Worm (Caenorhabditis elegans) whole organism, young adult: ENCODE measurements around the gene ubc-21.
A peak's percentile ranks its signal among the peaks of the same experiment; 100 is the strongest.

Source experiments
- B0019.2 ChIP-seq: fragments of 200-800 bp; sonication (Bioruptor generic); conservative IDR thresholded peaks from 2 replicates; pipeline ENCODE4 v1.3.6; 2022; ENCODE audit warnings: missing genetic modification reagents, missing genetic modification characterization, missing compliant biosample characterization
- C17E4.6 ChIP-seq: fragments of 200-800 bp; sonication (Bioruptor generic); IDR thresholded peaks from 2 replicates; pipeline ENCODE4 v1.3.6; 2022; ENCODE audit warnings: missing genetic modification reagents, missing genetic modification characterization, missing compliant biosample characterization
- F22D6.2 ChIP-seq: sonication (generic microtip); optimal IDR thresholded peaks from 2 replicates; lab custom pipeline; 2016; ENCODE audit warnings: mild to moderate bottlenecking, missing genetic modification characterization, missing compliant biosample characterization
- F33H1.4 ChIP-seq: fragments of 200-800 bp; sonication (Bioruptor generic); IDR thresholded peaks from 2 replicates; pipeline ENCODE4 v1.3.6; 2022; ENCODE audit warnings: missing genetic modification reagents, missing genetic modification characterization, missing compliant biosample characterization
- F49E8.2 ChIP-seq: sonication (generic microtip); optimal IDR thresholded peaks from 3 replicates; lab custom pipeline; 2017; ENCODE audit warnings: missing genetic modification characterization, mild to moderate bottlenecking, missing compliant biosample characterization, antibody characterized with exemption, moderate library complexity; ENCODE audit not compliant: insufficient read depth
- K12H6.12 ChIP-seq: fragments of 200-800 bp; sonication (Bioruptor generic); optimal IDR thresholded peaks from 2 replicates; lab custom pipeline; 2018; ENCODE audit warnings: mild to moderate bottlenecking, missing genetic modification characterization, missing compliant biosample characterization
- T07F8.4 ChIP-seq: sonication (generic microtip); optimal IDR thresholded peaks from 2 replicates; lab custom pipeline; 2016; ENCODE audit warnings: mild to moderate bottlenecking, missing genetic modification characterization, moderate library complexity, missing compliant biosample characterization
- T26A5.8 ChIP-seq: sonication (generic microtip); optimal IDR thresholded peaks from 2 replicates; lab custom pipeline; 2016; ENCODE audit warnings: missing genetic modification characterization, missing compliant biosample characterization
- Y53F4B.3 ChIP-seq: fragments of 200-800 bp; sonication (Bioruptor generic); IDR thresholded peaks from 2 replicates; pipeline ENCODE4 v1.3.6; 2022; ENCODE audit warnings: missing genetic modification reagents, missing genetic modification characterization, missing compliant biosample characterization
- Y67H2A.10 ChIP-seq: fragments of 200-800 bp; sonication (Bioruptor generic); conservative IDR thresholded peaks from 2 replicates; pipeline ENCODE4 v1.3.6; 2022; ENCODE audit warnings: missing genetic modification reagents, missing genetic modification characterization, missing compliant biosample characterization
- ZK185.1 ChIP-seq: sonication (generic microtip); optimal IDR thresholded peaks from 2 replicates; lab custom pipeline; 2016; ENCODE audit warnings: mild to moderate bottlenecking, missing genetic modification characterization, missing compliant biosample characterization; ENCODE audit not compliant: poor library complexity, severe bottlenecking
- ama-1 ChIP-seq, 3 experiments: fragments of 150-350 bp in 1 of 3; sonication (generic microtip) in 2 of 3; optimal IDR thresholded peaks; 2 replicates each; lab custom pipeline; 2014 to 2018; ENCODE audit warnings: missing biosample characterization in 2 of 3, missing genetic modification characterization in 2 of 3, missing genetic modification reagents in 2 of 3
- aptf-2 ChIP-seq: fragments of 200-800 bp; sonication (Bioruptor generic); conservative IDR thresholded peaks from 2 replicates; pipeline ENCODE4 v1.3.6; 2022; ENCODE audit warnings: missing genetic modification reagents, missing genetic modification characterization, missing compliant biosample characterization
- aptf-3 ChIP-seq: fragments of 200-800 bp; sonication (Bioruptor generic); IDR thresholded peaks from 2 replicates; pipeline ENCODE4 v1.3.6; 2022; ENCODE audit warnings: missing genetic modification characterization, missing compliant biosample characterization
- atf-7 ChIP-seq: sonication (generic microtip); optimal IDR thresholded peaks from 2 replicates; lab custom pipeline; 2017; ENCODE audit warnings: mild to moderate bottlenecking, missing genetic modification characterization, missing compliant biosample characterization
- attf-6 ChIP-seq: fragments of 200-800 bp; sonication (Bioruptor generic); IDR thresholded peaks from 2 replicates; pipeline ENCODE4 v1.3.6; 2022; ENCODE audit warnings: missing genetic modification reagents, missing genetic modification characterization, missing compliant biosample characterization
- bed-1 ChIP-seq: fragments of 200-800 bp; sonication (Bioruptor generic); IDR thresholded peaks from 2 replicates; pipeline ENCODE4 v1.3.6; 2022; ENCODE audit warnings: missing genetic modification reagents, missing genetic modification characterization, missing compliant biosample characterization
- ccch-3 ChIP-seq: fragments of 200-800 bp; sonication (Bioruptor generic); optimal IDR thresholded peaks from 2 replicates; lab custom pipeline; 2018; ENCODE audit warnings: mild to moderate bottlenecking, missing genetic modification characterization, missing compliant biosample characterization
- cebp-2 ChIP-seq: fragments of 200-800 bp; sonication (Bioruptor generic); IDR thresholded peaks from 2 replicates; pipeline ENCODE4 v1.3.6; 2022; ENCODE audit warnings: missing genetic modification characterization, missing compliant biosample characterization
- dox-1 ChIP-seq: fragments of 200-800 bp; sonication (Bioruptor generic); IDR thresholded peaks from 2 replicates; pipeline ENCODE4 v1.3.6; 2022; ENCODE audit warnings: missing genetic modification reagents, missing genetic modification characterization, missing compliant biosample characterization
- dpl-1 ChIP-seq: fragments of 150-350 bp; optimal IDR thresholded peaks from 2 replicates; lab custom pipeline; 2014; ENCODE audit warnings: missing biosample characterization, missing genetic modification reagents, missing genetic modification characterization
- egl-44 ChIP-seq: fragments of 200-800 bp; sonication (Bioruptor generic); IDR thresholded peaks from 2 replicates; pipeline ENCODE4 v1.3.6; 2022; ENCODE audit warnings: missing genetic modification reagents, missing genetic modification characterization, missing compliant biosample characterization
- ets-4 ChIP-seq: fragments of 200-800 bp; sonication (Bioruptor generic); optimal IDR thresholded peaks from 2 replicates; lab custom pipeline; 2018; ENCODE audit warnings: mild to moderate bottlenecking, missing genetic modification characterization, missing compliant biosample characterization
- gei-17 ChIP-seq: fragments of 200-800 bp; sonication (Bioruptor generic); optimal IDR thresholded peaks from 2 replicates; lab custom pipeline; 2018; ENCODE audit warnings: mild to moderate bottlenecking, missing genetic modification characterization, missing compliant biosample characterization
- him-1 ChIP-seq: sonication (generic microtip); optimal IDR thresholded peaks from 2 replicates; lab custom pipeline; 2016; ENCODE audit warnings: missing genotype, missing genetic modification reagents, missing genetic modification characterization, missing compliant biosample characterization
- hlh-12 ChIP-seq: sonication (generic microtip); optimal IDR thresholded peaks from 2 replicates; lab custom pipeline; 2016; ENCODE audit warnings: missing genetic modification characterization, missing compliant biosample characterization
- hmg-20 ChIP-seq: fragments of 200-800 bp; sonication (Bioruptor generic); IDR thresholded peaks from 2 replicates; pipeline ENCODE4 v1.3.6; 2022; ENCODE audit warnings: missing genetic modification reagents, missing genetic modification characterization, missing compliant biosample characterization
- hrde-1 ChIP-seq: sonication (generic microtip); optimal IDR thresholded peaks from 2 replicates; lab custom pipeline; 2016; ENCODE audit warnings: missing genetic modification characterization, mild to moderate bottlenecking, missing compliant biosample characterization, moderate library complexity, missing genotype, missing genetic modification reagents, borderline replicate concordance
- hsf-1 ChIP-seq: fragments of 200-800 bp; sonication (Bioruptor generic); IDR thresholded peaks from 2 replicates; pipeline ENCODE4 v1.3.6; 2022; ENCODE audit warnings: missing genetic modification reagents, missing genetic modification characterization, missing compliant biosample characterization
- lin-54 ChIP-seq: fragments of 200-800 bp; sonication (Bioruptor generic); optimal IDR thresholded peaks from 2 replicates; lab custom pipeline; 2018; ENCODE audit warnings: mild to moderate bottlenecking, missing genetic modification characterization, missing compliant biosample characterization
- lsy-27 ChIP-seq: sonication (generic microtip); optimal IDR thresholded peaks from 2 replicates; lab custom pipeline; 2017; ENCODE audit warnings: missing genetic modification characterization, mild to moderate bottlenecking, missing compliant biosample characterization, antibody characterized with exemption, missing genotype, borderline replicate concordance; ENCODE audit not compliant: insufficient read depth
- madf-10 ChIP-seq: sonication (generic microtip); optimal IDR thresholded peaks from 2 replicates; lab custom pipeline; 2016; ENCODE audit warnings: mild to moderate bottlenecking, missing genetic modification characterization, missing compliant biosample characterization
- madf-3 ChIP-seq: fragments of 200-800 bp; sonication (Bioruptor generic); IDR thresholded peaks from 2 replicates; pipeline ENCODE4 v1.3.6; 2022; ENCODE audit warnings: missing genetic modification reagents, missing genetic modification characterization, missing compliant biosample characterization
- mes-4 ChIP-seq: sonication (generic microtip); optimal IDR thresholded peaks from 2 replicates; lab custom pipeline; 2016; ENCODE audit warnings: missing genotype, missing genetic modification characterization, missing compliant biosample characterization
- nfyb-1 ChIP-seq: fragments of 200-800 bp; sonication (Bioruptor generic); IDR thresholded peaks from 2 replicates; pipeline ENCODE4 v1.3.6; 2022; ENCODE audit warnings: missing genetic modification reagents, missing genetic modification characterization, missing compliant biosample characterization
- nhr-80 ChIP-seq: sonication (generic microtip); optimal IDR thresholded peaks from 2 replicates; lab custom pipeline; 2016; ENCODE audit warnings: missing genetic modification characterization, missing compliant biosample characterization
- pha-4 ChIP-seq: fragments of 150-350 bp; sonication (generic microtip); optimal IDR thresholded peaks from 2 replicates; lab custom pipeline; 2014; ENCODE audit warnings: missing biosample characterization, missing genetic modification reagents, missing genetic modification characterization
- rec-8 ChIP-seq, 2 experiments: sonication (generic microtip); optimal IDR thresholded peaks; 2 replicates each; lab custom pipeline; 2016; ENCODE audit warnings: mild to moderate bottlenecking in 2 of 2, missing genetic modification characterization in 2 of 2, missing genetic modification reagents in 2 of 2, missing genotype in 2 of 2, missing biosample characterization in 1 of 2, missing compliant biosample characterization in 1 of 2, moderate library complexity in 1 of 2
- rpc-1 ChIP-seq, 2 experiments: fragments of 150-350 bp in 1 of 2; sonication (generic microtip) in 1 of 2; optimal IDR thresholded peaks; 2 replicates each; lab custom pipeline; 2014 to 2018; ENCODE audit warnings: missing biosample characterization in 1 of 2, missing genetic modification characterization in 1 of 2, missing genetic modification reagents in 1 of 2, missing genotype in 1 of 2
- tlf-1 ChIP-seq: fragments of 200-800 bp; sonication (Bioruptor generic); optimal IDR thresholded peaks from 2 replicates; lab custom pipeline; 2018; ENCODE audit warnings: mild to moderate bottlenecking, missing genetic modification characterization, missing compliant biosample characterization
- unc-130 ChIP-seq: sonication (generic microtip); optimal IDR thresholded peaks from 2 replicates; lab custom pipeline; 2016; ENCODE audit warnings: missing genetic modification reagents, missing genetic modification characterization, missing compliant biosample characterization
- ztf-18 ChIP-seq: sonication (generic microtip); optimal IDR thresholded peaks from 2 replicates; lab custom pipeline; 2016; ENCODE audit warnings: missing genotype, mild to moderate bottlenecking, missing genetic modification characterization, missing compliant biosample characterization
- ztf-25 ChIP-seq: fragments of 200-800 bp; sonication (Bioruptor generic); IDR thresholded peaks from 2 replicates; pipeline ENCODE4 v1.3.6; 2022; ENCODE audit warnings: missing genetic modification reagents, missing genetic modification characterization, missing compliant biosample characterization

ubc-21 gene

DNA sequence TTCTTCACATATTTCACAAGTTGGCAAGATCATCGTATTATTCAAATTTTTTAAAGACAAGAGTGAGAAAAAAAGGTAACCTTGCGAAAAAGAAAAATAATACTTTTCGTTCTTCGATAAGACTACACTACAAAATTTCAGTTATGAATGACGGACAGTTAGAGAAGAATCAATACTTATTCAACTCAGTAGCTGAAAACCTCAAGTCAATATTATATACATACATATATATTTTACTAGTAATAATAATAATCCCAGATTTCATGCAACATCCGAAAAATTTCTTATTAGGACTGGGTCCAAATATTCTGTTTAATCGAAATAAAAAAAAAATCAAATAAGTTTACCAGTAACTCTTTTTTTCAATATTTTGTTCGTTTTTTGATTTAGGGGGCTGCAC lies 38.3 kb upstream of the ubc-21 start, which contains the start of gene C28G1.6:
TSS of gene C28G1.6 (minus strand) at position 101 of the 400 bp plus-strand sequence.
- TF ChIP-seq nhr-80 (peak; percentile 33), mes-4 (tag; lab: Kevin White, UChicago) (no peak)

DNA sequence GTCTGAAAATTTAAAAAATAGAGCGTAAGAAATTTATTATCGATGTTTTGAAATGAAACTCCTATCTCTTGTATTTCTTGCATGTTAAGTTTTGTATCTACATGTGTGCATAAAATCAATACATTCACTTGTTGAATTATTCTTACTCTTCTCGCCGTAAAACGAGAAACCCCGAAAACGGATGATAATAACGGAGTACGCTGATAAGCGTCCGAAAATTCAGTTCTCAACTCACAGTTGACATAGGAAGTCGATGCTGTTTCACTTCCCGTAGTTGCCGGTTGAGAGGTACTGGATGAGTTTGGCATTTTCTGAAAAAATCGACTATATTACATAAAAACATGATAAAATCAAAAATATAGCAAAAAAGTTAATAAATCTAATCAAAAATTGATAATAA lies 34.0 kb upstream of the ubc-21 start, which contains the start of gene sec-15:
TSS of gene sec-15 (minus strand) at position 311 of the 400 bp plus-strand sequence.
- no peak for TF ChIP-seq ZK185.1 (tag; lab: Kevin White, UChicago)
- TF ChIP-seq him-1, result no peak
- no peak for TF ChIP-seq egl-44
- TF ChIP-seq hrde-1 (tag; lab: Kevin White, UChicago), result no peak
- no peak for TF ChIP-seq gei-17 (GFP tag; lab: Kevin White, UChicago)
- TF ChIP-seq bed-1 (GFP tag; lab: Robert Waterston, UW), result no peak
- TF ChIP-seq rec-8 (tag; optimal IDR thresholded peaks at IDR 0.05; lab: Kevin White, UChicago), result no peak
- no peak for TF ChIP-seq rpc-1 (optimal IDR thresholded peaks at IDR 0.05; lab: Kevin White, UChicago)
- no peak for TF ChIP-seq rpc-1 (tag; optimal IDR thresholded peaks at IDR 0.05; lab: Kevin White, UChicago)
- no peak for TF ChIP-seq unc-130 (GFP tag; lab: Kevin White, UChicago)
- TF ChIP-seq, all 124 proteins: peak for 0

DNA sequence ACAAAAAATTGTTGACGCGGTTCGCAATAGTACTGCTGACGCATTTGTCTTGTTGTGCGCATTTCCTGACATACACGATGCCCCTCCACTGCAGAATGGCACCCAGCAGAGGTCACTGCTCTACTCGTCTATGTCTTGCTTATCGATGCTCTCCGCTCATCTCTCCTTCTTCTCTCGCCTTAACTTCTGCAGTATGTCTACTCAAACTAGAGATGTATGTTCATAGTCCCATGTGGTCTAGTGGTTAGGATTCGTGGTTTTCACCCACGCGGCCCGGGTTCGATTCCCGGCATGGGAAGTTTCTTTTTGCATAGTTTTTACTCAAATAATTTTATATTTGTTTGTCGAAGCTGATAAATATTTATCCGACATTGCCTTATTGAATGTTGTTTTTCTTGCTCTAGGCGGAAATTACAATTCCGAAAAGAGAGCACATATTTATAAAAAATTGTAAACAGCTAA lies 33.5 kb upstream of the ubc-21 start, which contains the start of gene C28G1.2:
TSS of gene C28G1.2 (plus strand) at position 130 of the 462 bp plus-strand sequence.
- TF ChIP-seq K12H6.12 (tag; lab: Kevin White, UChicago) (peak; percentile 94), cebp-2 (GFP tag; lab: Robert Waterston, UW) (peak; percentile 89), hmg-20 (GFP tag; lab: Robert Waterston, UW) (peak; percentile 89), gei-17 (GFP tag; lab: Kevin White, UChicago) (peak; percentile 88), Y67H2A.10 (GFP tag; lab: Robert Waterston, UW) (peak; percentile 72; the same call in 1 of the 2 replicates), atf-7 (peak; percentile 89), T07F8.4 (peak; percentile 90), T26A5.8 (tag; lab: Kevin White, UChicago) (peak; percentile 92), ccch-3 (peak; percentile 75), aptf-3 (GFP tag; lab: Robert Waterston, UW) (peak; percentile 94; the same call in 1 of the 2 replicates), F22D6.2 (tag; lab: Kevin White, UChicago) (peak; percentile 64), ztf-25 (GFP tag; lab: Robert Waterston, UW) (peak; percentile 93), madf-10 (peak; percentile 88), hsf-1 (GFP tag; lab: Robert Waterston, UW) (no peak), B0019.2 (GFP tag; lab: Robert Waterston, UW) (0 out of 2 replicates have a peak, but pooled peaks have one; percentile 45), lsy-27 (tag; lab: Kevin White, UChicago) (peak; percentile 79), tlf-1 (GFP tag; lab: Kevin White, UChicago) (peak; percentile 83), Y53F4B.3 (GFP tag; lab: Robert Waterston, UW) (peak; percentile 77; the same call in 1 of the 2 replicates), ets-4 (GFP tag; lab: Kevin White, UChicago) (peak; percentile 82), madf-3 (peak; percentile 76; the same call in 1 of the 2 replicates), ama-1 (optimal IDR thresholded peaks at IDR 0.05; lab: Kevin White, UChicago) (no peak), ama-1 (GFP tag; optimal IDR thresholded peaks at IDR 0.05; lab: Kevin White, UChicago) (peak; percentile 79 to 92), aptf-2 (GFP tag; lab: Robert Waterston, UW) (0 out of 2 replicates have a peak, but pooled peaks have one; percentile 53), hlh-12 (tag; lab: Kevin White, UChicago) (peak; percentile 79), nfyb-1 (GFP tag; lab: Robert Waterston, UW) (peak; percentile 87), lin-54 (GFP tag; lab: Kevin White, UChicago) (peak; percentile 68), C17E4.6 (0 out of 2 replicates have a peak, but pooled peaks have one; percentile 39), pha-4 (tag; lab: Kevin White, UChicago) (no peak), dpl-1 (GFP tag; lab: Kevin White, UChicago) (peak; percentile 4), attf-6 (no peak), dox-1 (peak; percentile 93), ZK185.1 (tag; lab: Kevin White, UChicago) (peak; percentile 95), F33H1.4 (GFP tag; lab: Robert Waterston, UW) (no peak), ztf-18 (tag; lab: Kevin White, UChicago) (peak; percentile 92), F49E8.2 (tag; lab: Kevin White, UChicago) (no peak)
